Fruit fly (Drosophila melanogaster): Measurements from ENCODE around the gene comt.

Gene comt

dm6 chrX:13277580-13278467 is 19.0 kb downstream of the comt start (continued):
- TF ChIP-seq CG32006 (GFP tag; optimal IDR thresholded peaks at IDR 0.05) (peak; percentile 54), CG8632 (GFP tag; optimal IDR thresholded peaks at IDR 0.05) (peak; percentile 39), eg (GFP tag; IDR thresholded peaks at IDR 0.05) (peak; percentile 80), Gug (GFP tag; IDR thresholded peaks at IDR 0.05) (peak; percentile 53; the same call in 1 of the 2 replicates), net (GFP tag; optimal IDR thresholded peaks at IDR 0.05) (peak; percentile 52), CG6163 (GFP tag; IDR thresholded peaks at IDR 0.05) (peak; percentile 78), dac (GFP tag; optimal IDR thresholded peaks at IDR 0.05) (no peak), CG3919 (GFP tag; optimal IDR thresholded peaks at IDR 0.05) (peak; percentile 67), CG8119 (GFP tag; IDR thresholded peaks at IDR 0.05) (0 out of 3 replicates have a peak, but pooled peaks have one; percentile 46), vri (GFP tag; optimal IDR thresholded peaks at IDR 0.05) (peak; percentile 48), CG16779 (tag; optimal IDR thresholded peaks at IDR 0.05) (no peak), svp (GFP tag) (peak; percentile 85), Blimp-1 (GFP tag; optimal IDR thresholded peaks at IDR 0.05) (peak; percentile 11), CG34406 (GFP tag; optimal IDR thresholded peaks at IDR 0.05) (peak; percentile 62), spab (GFP tag; optimal IDR thresholded peaks at IDR 0.05) (peak; percentile 47), Met (GFP tag; optimal IDR thresholded peaks at IDR 0.05) (peak; percentile 68), CG6854 (GFP tag; optimal IDR thresholded peaks at IDR 0.05) (no peak), Sox14 (GFP tag; optimal IDR thresholded peaks at IDR 0.05) (no peak), Sox102F (GFP tag; optimal IDR thresholded peaks at IDR 0.05) (peak; percentile 62), CG15336 (GFP tag; IDR thresholded peaks at IDR 0.05) (peak; percentile 69), ss (GFP tag; optimal IDR thresholded peaks at IDR 0.05) (peak; percentile 30 to 35)

dm6 chrX:13278468-13278982 is 19.7 kb downstream of the comt start:
- peak; percentile 33; the same call in 1 of the 3 replicates for TF ChIP-seq CG6163 (GFP tag; IDR thresholded peaks at IDR 0.05)
- TF ChIP-seq CG6792 (GFP tag; optimal IDR thresholded peaks at IDR 0.05), result no peak
- TF ChIP-seq dsx (GFP tag; optimal IDR thresholded peaks at IDR 0.05; ENCODE audit: poor library complexity, severe bottlenecking), result no peak
- TF ChIP-seq achi (GFP tag; optimal IDR thresholded peaks at IDR 0.05), result no peak
- TF ChIP-seq CG6854 (GFP tag; optimal IDR thresholded peaks at IDR 0.05), result peak; percentile 13
- no peak for TF ChIP-seq Hr39 (GFP tag; optimal IDR thresholded peaks at IDR 0.05)
- TF ChIP-seq CG11902 (GFP tag; optimal IDR thresholded peaks at IDR 0.05), result no peak
- TF ChIP-seq Sox14 (GFP tag; optimal IDR thresholded peaks at IDR 0.05), result no peak
- TF ChIP-seq CG8119 (GFP tag; IDR thresholded peaks at IDR 0.05), result no peak
- TF ChIP-seq net (GFP tag; optimal IDR thresholded peaks at IDR 0.05), result no peak
- TF ChIP-seq vri (GFP tag; optimal IDR thresholded peaks at IDR 0.05), result peak; percentile 22
- TF ChIP-seq dac (GFP tag; optimal IDR thresholded peaks at IDR 0.05), result no peak
- 0 out of 2 replicates have a peak, but pooled peaks have one; percentile 11 for TF ChIP-seq CG15336 (GFP tag; IDR thresholded peaks at IDR 0.05)
- TF ChIP-seq salr (GFP tag; optimal IDR thresholded peaks at IDR 0.05), result no peak
- TF ChIP-seq spab (GFP tag; optimal IDR thresholded peaks at IDR 0.05), result no peak
- TF ChIP-seq CG10631 (GFP tag; optimal IDR thresholded peaks at IDR 0.05), result no peak
- no peak for TF ChIP-seq CG8632 (GFP tag; optimal IDR thresholded peaks at IDR 0.05)
- TF ChIP-seq svp (GFP tag), result peak; percentile 62
- TF ChIP-seq fd59A (GFP tag; optimal IDR thresholded peaks at IDR 0.05), result no peak
- no peak for TF ChIP-seq CG32006 (GFP tag; optimal IDR thresholded peaks at IDR 0.05)
- no peak for TF ChIP-seq Gug (GFP tag; IDR thresholded peaks at IDR 0.05)
- TF ChIP-seq CG7368 (GFP tag; optimal IDR thresholded peaks at IDR 0.05), result no peak
- TF ChIP-seq Smox (GFP tag; optimal IDR thresholded peaks at IDR 0.05), result no peak
- no peak for TF ChIP-seq CG3032 (tag; optimal IDR thresholded peaks at IDR 0.05)
- peak; percentile 58 for TF ChIP-seq fkh (GFP tag; optimal IDR thresholded peaks at IDR 0.05)
- TF ChIP-seq esn (GFP tag; optimal IDR thresholded peaks at IDR 0.05), result no peak
- TF ChIP-seq CG8319 (GFP tag; optimal IDR thresholded peaks at IDR 0.05), result no peak
- TF ChIP-seq fd85E (GFP tag; optimal IDR thresholded peaks at IDR 0.05), result no peak
- TF ChIP-seq CG6808 (GFP tag; optimal IDR thresholded peaks at IDR 0.05), result no peak
- no peak for TF ChIP-seq Eip78C (GFP tag)
